Worm (Caenorhabditis elegans): ENCODE data around the gene lgc-25.

- TF ChIP-seq F49E8.2 (tag; optimal IDR thresholded peaks at IDR 0.05; ENCODE audit: insufficient read depth): no peak
- TF ChIP-seq ceh-79 (tag; optimal IDR thresholded peaks at IDR 0.05): no peak
- TF ChIP-seq ama-1 (optimal IDR thresholded peaks at IDR 0.05): no peak
- TF ChIP-seq ama-1 (GFP tag; optimal IDR thresholded peaks at IDR 0.05): no peak
Measured at ce11 chrX:14165156-14165555, 3.6 kb upstream of the lgc-25 start.
